Fruit fly (Drosophila melanogaster) whole organism: ENCODE measurements around the gene poe.

Source experiments
- CG8478 ChIP-seq: fragments of >200 bp; optimal IDR thresholded peaks from 2 replicates; lab custom pipeline; 2018; ENCODE audit warnings: inconsistent platforms
- pan ChIP-seq: fragments of >200 bp; optimal IDR thresholded peaks from 2 replicates; lab custom pipeline; 2017
- psq ChIP-seq: fragments of >200 bp; optimal IDR thresholded peaks from 2 replicates; lab custom pipeline; 2017
- usp ChIP-seq: fragments of >200 bp; optimal IDR thresholded peaks from 2 replicates; lab custom pipeline; 2017; ENCODE audit warnings: missing biosample characterization, missing genetic modification characterization, mixed read lengths

DNA sequence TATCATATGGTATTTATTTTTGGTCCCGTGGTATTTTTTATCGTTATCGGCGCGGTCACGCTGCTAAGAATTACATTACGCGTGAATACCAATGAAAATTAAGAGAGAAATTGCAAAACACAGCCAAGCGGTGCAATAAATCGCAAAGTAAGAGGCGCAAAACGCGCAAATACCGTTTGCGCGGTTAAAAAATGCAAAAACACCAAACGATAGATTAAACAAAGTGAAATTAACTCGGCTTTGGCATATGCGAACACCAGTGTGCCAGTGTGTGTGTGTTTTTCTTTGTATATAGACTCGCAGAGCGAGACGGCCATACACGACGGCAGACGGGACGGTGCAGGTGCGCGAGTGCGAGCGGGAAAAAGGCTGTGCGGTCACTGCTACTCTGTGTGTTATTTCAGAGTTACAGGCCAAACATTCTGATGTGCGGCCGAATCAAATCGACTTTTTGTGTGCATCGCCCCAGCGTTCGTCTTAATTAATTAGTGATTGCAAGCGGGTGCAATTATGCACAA, 40.7 kb downstream of the poe start, which contains the start of gene Cka:
- TF ChIP-seq psq (no peak), CG8478 (peak; percentile 77), usp (GFP tag; lab: Kevin White, UChicago) (no peak), pan (lab: Kevin White, UChicago) (no peak)
